Worm (Caenorhabditis elegans) whole organism, L3 larva: Measurements from ENCODE around the gene scpl-4.

Experiments used
- R02D3.7 ChIP-seq: fragments of 150-350 bp; optimal IDR thresholded peaks from 2 replicates; lab custom pipeline; 2014; ENCODE audit warnings: missing biosample characterization, missing genetic modification characterization
- ZK546.5 ChIP-seq: sonication (generic microtip); optimal IDR thresholded peaks from 2 replicates; lab custom pipeline; 2017; ENCODE audit warnings: missing biosample characterization, missing genetic modification characterization
- aly-2 ChIP-seq: fragments of 150-350 bp; optimal IDR thresholded peaks from 2 replicates; lab custom pipeline; 2014; ENCODE audit warnings: missing biosample characterization, missing genetic modification characterization
- ama-1 ChIP-seq: fragments of 150-350 bp; optimal IDR thresholded peaks from 2 replicates; lab custom pipeline; 2018
- ceh-16 ChIP-seq: sonication (generic microtip); optimal IDR thresholded peaks from 2 replicates; lab custom pipeline; 2017; ENCODE audit warnings: missing biosample characterization, missing genetic modification characterization
- ceh-28 ChIP-seq: fragments of 150-350 bp; optimal IDR thresholded peaks from 2 replicates; lab custom pipeline; 2014; ENCODE audit warnings: missing biosample characterization, missing genetic modification reagents, missing genetic modification characterization
- ceh-9 ChIP-seq: sonication (generic microtip); optimal IDR thresholded peaks from 2 replicates; lab custom pipeline; 2018; ENCODE audit warnings: missing biosample characterization, missing genetic modification characterization
- daf-12 ChIP-seq: fragments of 150-350 bp; optimal IDR thresholded peaks from 2 replicates; lab custom pipeline; 2014; ENCODE audit warnings: missing biosample characterization, missing genetic modification reagents, missing genetic modification characterization
- egl-27 ChIP-seq: sonication (generic microtip); optimal IDR thresholded peaks from 4 replicates; lab custom pipeline; 2017; ENCODE audit warnings: missing biosample characterization, missing genetic modification reagents, missing genetic modification characterization
- egl-5 ChIP-seq: fragments of 150-350 bp; optimal IDR thresholded peaks from 2 replicates; lab custom pipeline; 2017; ENCODE audit warnings: missing biosample characterization, missing genetic modification reagents, missing genetic modification characterization, inconsistent platforms
- elt-1 ChIP-seq: fragments of 150-350 bp; optimal IDR thresholded peaks from 2 replicates; lab custom pipeline; 2014; ENCODE audit warnings: missing biosample characterization, missing genetic modification characterization
- elt-2 ChIP-seq: sonication (generic microtip); optimal IDR thresholded peaks from 2 replicates; lab custom pipeline; 2016; ENCODE audit warnings: missing genetic modification reagents, mild to moderate bottlenecking, missing genetic modification characterization, missing compliant biosample characterization
- elt-3 ChIP-seq, 3 experiments: fragments of 150-350 bp in 1 of 3; sonication (generic microtip) in 2 of 3; optimal IDR thresholded peaks; 2 replicates in 2 of 3; 4 replicates in 1 of 3; lab custom pipeline; 2014 to 2017; ENCODE audit warnings: missing biosample characterization in 3 of 3, missing genetic modification characterization in 3 of 3
- fkh-10 ChIP-seq: sonication (generic microtip); optimal IDR thresholded peaks from 2 replicates; lab custom pipeline; 2017; ENCODE audit warnings: missing biosample characterization, missing genetic modification reagents, missing genetic modification characterization
- fkh-2 ChIP-seq: fragments of 150-350 bp; optimal IDR thresholded peaks from 2 replicates; lab custom pipeline; 2014; ENCODE audit warnings: missing biosample characterization, missing genetic modification reagents, missing genetic modification characterization
- fos-1 ChIP-seq: fragments of 150-350 bp; optimal IDR thresholded peaks from 2 replicates; lab custom pipeline; 2014; ENCODE audit warnings: missing biosample characterization, missing genetic modification characterization
- hmg-11 ChIP-seq: sonication (generic microtip); optimal IDR thresholded peaks from 2 replicates; lab custom pipeline; 2016; ENCODE audit warnings: missing genetic modification characterization, missing compliant biosample characterization
- jun-1 ChIP-seq: fragments of 150-350 bp; optimal IDR thresholded peaks from 2 replicates; lab custom pipeline; 2014; ENCODE audit warnings: missing biosample characterization, missing genetic modification reagents, missing genetic modification characterization
- lin-15B ChIP-seq: fragments of 150-350 bp; optimal IDR thresholded peaks from 2 replicates; lab custom pipeline; 2014; ENCODE audit warnings: missing biosample characterization, missing genetic modification characterization
- lin-39 ChIP-seq: fragments of 150-350 bp; optimal IDR thresholded peaks from 2 replicates; lab custom pipeline; 2018; ENCODE audit warnings: missing biosample characterization, missing genetic modification reagents, missing genetic modification characterization
- lsy-12 ChIP-seq: sonication (generic microtip); optimal IDR thresholded peaks from 2 replicates; lab custom pipeline; 2016; ENCODE audit warnings: mild to moderate bottlenecking, missing genetic modification characterization, missing compliant biosample characterization
- mml-1 ChIP-seq: fragments of 150-350 bp; sonication (generic microtip); optimal IDR thresholded peaks from 3 replicates; lab custom pipeline; 2014; ENCODE audit warnings: missing biosample characterization, missing genetic modification characterization
- nfya-1 ChIP-seq: sonication (generic microtip); optimal IDR thresholded peaks from 2 replicates; lab custom pipeline; 2017; ENCODE audit warnings: missing genetic modification characterization, mild to moderate bottlenecking, missing compliant biosample characterization, antibody characterized with exemption, moderate library complexity; ENCODE audit not compliant: insufficient read depth
- nhr-11 ChIP-seq: fragments of 150-350 bp; optimal IDR thresholded peaks from 2 replicates; lab custom pipeline; 2014; ENCODE audit warnings: missing biosample characterization, missing genetic modification characterization
- nhr-12 ChIP-seq: fragments of 150-350 bp; optimal IDR thresholded peaks from 2 replicates; lab custom pipeline; 2014; ENCODE audit warnings: missing biosample characterization, missing genetic modification characterization
- nhr-237 ChIP-seq: fragments of 150-350 bp; optimal IDR thresholded peaks from 2 replicates; lab custom pipeline; 2014; ENCODE audit warnings: missing biosample characterization, missing genetic modification characterization
- nhr-25 ChIP-seq: sonication (generic microtip); optimal IDR thresholded peaks from 2 replicates; lab custom pipeline; 2017; ENCODE audit warnings: missing biosample characterization, missing genetic modification characterization
- nhr-43 ChIP-seq: sonication (generic microtip); optimal IDR thresholded peaks from 2 replicates; lab custom pipeline; 2016; ENCODE audit warnings: mild to moderate bottlenecking, missing genetic modification characterization, missing compliant biosample characterization; ENCODE audit not compliant: poor library complexity, severe bottlenecking
- nhr-67 ChIP-seq: fragments of 150-350 bp; optimal IDR thresholded peaks from 2 replicates; lab custom pipeline; 2014; ENCODE audit warnings: missing biosample characterization, missing genetic modification characterization
- nhr-76 ChIP-seq: fragments of 150-350 bp; sonication (generic microtip); optimal IDR thresholded peaks from 5 replicates; lab custom pipeline; 2014; ENCODE audit warnings: missing biosample characterization, missing genetic modification characterization
- pqm-1 ChIP-seq: fragments of 150-350 bp; optimal IDR thresholded peaks from 2 replicates; lab custom pipeline; 2017; ENCODE audit warnings: missing biosample characterization, missing genetic modification characterization, inconsistent platforms
- sea-2 ChIP-seq: fragments of 150-350 bp; sonication (generic microtip); optimal IDR thresholded peaks from 4 replicates; lab custom pipeline; 2014; ENCODE audit warnings: missing biosample characterization, missing genetic modification reagents, missing genetic modification characterization
- skn-1 ChIP-seq: fragments of 150-350 bp; optimal IDR thresholded peaks from 2 replicates; lab custom pipeline; 2014; ENCODE audit warnings: missing biosample characterization, missing genetic modification characterization
- snpc-4 ChIP-seq: fragments of 150-350 bp; optimal IDR thresholded peaks from 2 replicates; lab custom pipeline; 2014; ENCODE audit warnings: missing biosample characterization, missing genetic modification characterization
- tbx-2 ChIP-seq: sonication (generic microtip); optimal IDR thresholded peaks from 2 replicates; lab custom pipeline; 2016; ENCODE audit warnings: mild to moderate bottlenecking, missing genetic modification characterization, missing compliant biosample characterization
- unc-39 ChIP-seq: sonication (generic microtip); optimal IDR thresholded peaks from 4 replicates; lab custom pipeline; 2017; ENCODE audit warnings: missing biosample characterization, missing genetic modification characterization
- unc-62 ChIP-seq: fragments of 150-350 bp; sonication (generic microtip); optimal IDR thresholded peaks from 4 replicates; lab custom pipeline; 2014; ENCODE audit warnings: missing biosample characterization, missing genetic modification reagents, missing genetic modification characterization

scpl-4 gene

ce11 chrV:10557676-10558075, 41.2 kb upstream of the scpl-4 start, which contains the start of gene best-14:
Gene best-14 (plus strand): TSS chrV:10557976.
- TF ChIP-seq hmg-11 (no peak), fos-1 (tag; lab: Kevin White, UChicago) (no peak)

ce11 chrV:10560621-10561020, 38.3 kb upstream of the scpl-4 start, which contains the start of gene col-152:
Gene col-152 (plus strand): TSS chrV:10560921.
- TF ChIP-seq mml-1 (tag; lab: Kevin White, UChicago): no peak
- no peak for TF ChIP-seq tbx-2 (tag; lab: Kevin White, UChicago)
- no peak for TF ChIP-seq ceh-28 (tag; lab: Kevin White, UChicago)
- no peak for TF ChIP-seq fkh-2 (tag; lab: Kevin White, UChicago)
- no peak for TF ChIP-seq nhr-76
- TF ChIP-seq unc-62: no peak
- no peak for TF ChIP-seq nhr-11
- TF ChIP-seq nhr-12 (tag; lab: Kevin White, UChicago): no peak
- no peak for TF ChIP-seq nhr-67
- no peak for TF ChIP-seq daf-12 (tag; lab: Kevin White, UChicago)
- no peak for TF ChIP-seq egl-27 (tag; lab: Kevin White, UChicago)
- no peak for TF ChIP-seq nhr-43 (tag; lab: Kevin White, UChicago)
- TF ChIP-seq nhr-25 (tag; lab: Kevin White, UChicago): no peak
- TF ChIP-seq ama-1: no peak
- no peak for TF ChIP-seq unc-39 (tag; lab: Kevin White, UChicago)
- TF ChIP-seq lsy-12: no peak
- TF ChIP-seq ceh-16 (tag; lab: Kevin White, UChicago): no peak
- TF ChIP-seq nhr-237 (tag; lab: Kevin White, UChicago): no peak
- TF ChIP-seq egl-5 (tag; lab: Kevin White, UChicago): no peak

- TF ChIP-seq elt-1 (tag; lab: Kevin White, UChicago) (no peak), fos-1 (tag; lab: Kevin White, UChicago) (no peak), hmg-11 (no peak), ceh-9 (tag; lab: Kevin White, UChicago) (no peak), egl-5 (tag; lab: Kevin White, UChicago) (no peak), jun-1 (no peak), tbx-2 (tag; lab: Kevin White, UChicago) (no peak), elt-2 (no peak), fkh-10 (no peak), fkh-2 (tag; lab: Kevin White, UChicago) (no peak), ZK546.5 (tag; lab: Kevin White, UChicago) (no peak)
Observed at ce11 chrV:10561632-10562031, 37.3 kb upstream of the scpl-4 start.

- TF ChIP-seq nhr-237 (tag; lab: Kevin White, UChicago): no peak
- TF ChIP-seq elt-2: peak; percentile 81
- TF ChIP-seq ZK546.5 (tag; lab: Kevin White, UChicago): no peak
- TF ChIP-seq daf-12 (tag; lab: Kevin White, UChicago): no peak
- TF ChIP-seq skn-1: peak; percentile 27
- peak; percentile 49 for TF ChIP-seq pqm-1 (tag; lab: Kevin White, UChicago)
Observed at ce11 chrV:10562817-10563216, 36.1 kb upstream of the scpl-4 start.

ce11 chrV:10564140-10564539, 34.8 kb upstream of the scpl-4 start:
- TF ChIP-seq snpc-4: no peak
- no peak for TF ChIP-seq sea-2
- no peak for TF ChIP-seq elt-3 (tag; optimal IDR thresholded peaks at IDR 0.05; lab: Kevin White, UChicago)
- TF ChIP-seq lin-39: no peak
- no peak for TF ChIP-seq nfya-1 (tag; lab: Kevin White, UChicago)
- TF ChIP-seq ZK546.5 (tag; lab: Kevin White, UChicago): no peak
- no peak for TF ChIP-seq lin-15B (tag; lab: Kevin White, UChicago)
- TF ChIP-seq ceh-16 (tag; lab: Kevin White, UChicago): no peak
- TF ChIP-seq egl-27 (tag; lab: Kevin White, UChicago): no peak
- TF ChIP-seq aly-2: no peak
- no peak for TF ChIP-seq R02D3.7 (tag; lab: Kevin White, UChicago)
- no peak for TF ChIP-seq mml-1 (tag; lab: Kevin White, UChicago)
